Worm (Caenorhabditis elegans) whole organism, L4 larva: ENCODE measurements around the gene Y43F8B.17.

Experiments used
- D1046.2 ChIP-seq: fragments of 200-800 bp; sonication (Bioruptor generic); IDR thresholded peaks from 2 replicates; pipeline ENCODE4 v1.3.6; 2022; ENCODE audit warnings: missing genetic modification characterization, missing compliant biosample characterization
- F10B5.3 ChIP-seq: sonication (generic microtip); optimal IDR thresholded peaks from 2 replicates; lab custom pipeline; 2016; ENCODE audit warnings: mild to moderate bottlenecking, missing genetic modification characterization, missing compliant biosample characterization
- R02D3.7 ChIP-seq: fragments of 150-350 bp; sonication (generic microtip); optimal IDR thresholded peaks from 3 replicates; lab custom pipeline; 2014; ENCODE audit warnings: missing biosample characterization, missing genetic modification characterization
- Y105C5A.15 ChIP-seq: fragments of 200-800 bp; sonication (Bioruptor generic); IDR thresholded peaks from 2 replicates; pipeline ENCODE4 v1.3.6; 2022; ENCODE audit warnings: missing genetic modification characterization, missing compliant biosample characterization
- Y75B8A.6 ChIP-seq: fragments of 200-800 bp; sonication (Bioruptor generic); IDR thresholded peaks from 2 replicates; pipeline ENCODE4 v1.3.6; 2022; ENCODE audit warnings: missing genetic modification reagents, missing genetic modification characterization, missing compliant biosample characterization
- ZK546.5 ChIP-seq, 2 experiments: sonication (generic microtip); optimal IDR thresholded peaks; 2 replicates each; lab custom pipeline; 2017; ENCODE audit warnings: missing biosample characterization in 2 of 2, missing genetic modification characterization in 2 of 2
- ama-1 ChIP-seq: fragments of 150-350 bp; optimal IDR thresholded peaks from 2 replicates; lab custom pipeline; 2014; ENCODE audit warnings: inconsistent platforms, mixed read lengths
- attf-4 ChIP-seq: sonication (generic microtip); optimal IDR thresholded peaks from 3 replicates; lab custom pipeline; 2017; ENCODE audit warnings: missing biosample characterization, missing genetic modification characterization
- ceh-20 ChIP-seq: fragments of 200-800 bp; sonication (Bioruptor generic); IDR thresholded peaks from 2 replicates; pipeline ENCODE4 v1.3.6; 2022; ENCODE audit warnings: missing genetic modification reagents, missing genetic modification characterization, missing compliant biosample characterization
- ceh-32 ChIP-seq: sonication (generic microtip); optimal IDR thresholded peaks from 2 replicates; lab custom pipeline; 2016; ENCODE audit warnings: mild to moderate bottlenecking, missing genetic modification characterization, missing compliant biosample characterization; ENCODE audit not compliant: poor library complexity
- ceh-82 ChIP-seq: sonication (generic microtip); optimal IDR thresholded peaks from 2 replicates; lab custom pipeline; 2017; ENCODE audit warnings: missing biosample characterization, missing genetic modification characterization
- ces-1 ChIP-seq: fragments of 150-350 bp; sonication (generic microtip); optimal IDR thresholded peaks from 4 replicates; lab custom pipeline; 2014; ENCODE audit warnings: missing biosample characterization, missing genetic modification reagents, missing genetic modification characterization
- cey-2 ChIP-seq: sonication (generic microtip); optimal IDR thresholded peaks from 3 replicates; lab custom pipeline; 2017; ENCODE audit warnings: missing genetic modification characterization, mild to moderate bottlenecking, missing compliant biosample characterization, antibody characterized with exemption, borderline replicate concordance; ENCODE audit not compliant: insufficient read depth
- daf-16 ChIP-seq, 3 experiments: sonication (generic microtip); optimal IDR thresholded peaks; 2 replicates each; lab custom pipeline; 2016 to 2017; ENCODE audit warnings: missing genetic modification characterization in 3 of 3, missing genetic modification reagents in 3 of 3, mild to moderate bottlenecking in 2 of 3, missing compliant biosample characterization in 2 of 3, missing biosample characterization in 1 of 3, moderate library complexity in 1 of 3
- daf-19 ChIP-seq: fragments of 200-800 bp; sonication (Bioruptor generic); conservative IDR thresholded peaks from 2 replicates; pipeline ENCODE4 v1.3.6; 2022; ENCODE audit warnings: missing genetic modification characterization, missing compliant biosample characterization
- dmd-6 ChIP-seq: fragments of 200-800 bp; sonication (Bioruptor generic); IDR thresholded peaks from 2 replicates; pipeline ENCODE4 v1.3.6; 2022; ENCODE audit warnings: missing genetic modification reagents, missing genetic modification characterization, missing compliant biosample characterization
- dmd-8 ChIP-seq: fragments of 200-800 bp; sonication (Bioruptor generic); IDR thresholded peaks from 2 replicates; pipeline ENCODE4 v1.3.6; 2022; ENCODE audit warnings: missing genetic modification characterization, missing compliant biosample characterization
- dpl-1 ChIP-seq: fragments of 150-350 bp; optimal IDR thresholded peaks from 2 replicates; lab custom pipeline; 2014; ENCODE audit warnings: missing biosample characterization, missing genetic modification reagents, missing genetic modification characterization
- egl-43 ChIP-seq: fragments of 200-800 bp; sonication (Bioruptor generic); IDR thresholded peaks from 2 replicates; pipeline ENCODE4 v1.3.6; 2022; ENCODE audit warnings: missing genetic modification reagents, missing genetic modification characterization, missing compliant biosample characterization
- fkh-10 ChIP-seq: fragments of 150-350 bp; optimal IDR thresholded peaks from 2 replicates; lab custom pipeline; 2014; ENCODE audit warnings: missing biosample characterization, missing genetic modification reagents, missing genetic modification characterization
- hlh-11 ChIP-seq: fragments of 200-800 bp; sonication (Bioruptor generic); optimal IDR thresholded peaks from 2 replicates; lab custom pipeline; 2018; ENCODE audit warnings: mild to moderate bottlenecking, missing genetic modification characterization, missing compliant biosample characterization
- hlh-30 ChIP-seq: sonication (generic microtip); optimal IDR thresholded peaks from 2 replicates; lab custom pipeline; 2017; ENCODE audit warnings: antibody characterized with exemption, mild to moderate bottlenecking, missing genetic modification characterization, missing compliant biosample characterization; ENCODE audit not compliant: insufficient read depth
- lim-7 ChIP-seq: fragments of 200-800 bp; sonication (Bioruptor generic); IDR thresholded peaks from 2 replicates; pipeline ENCODE4 v1.3.6; 2022; ENCODE audit warnings: missing genetic modification characterization, missing compliant biosample characterization
- lin-29 ChIP-seq: fragments of 200-800 bp; sonication (Bioruptor generic); IDR thresholded peaks from 2 replicates; pipeline ENCODE4 v1.3.6; 2022; ENCODE audit warnings: missing genetic modification reagents, missing genetic modification characterization, missing compliant biosample characterization
- lin-38 ChIP-seq: fragments of 200-800 bp; sonication (Bioruptor generic); IDR thresholded peaks from 2 replicates; pipeline ENCODE4 v1.3.6; 2022; ENCODE audit warnings: missing genetic modification reagents, missing genetic modification characterization, missing compliant biosample characterization
- lin-39 ChIP-seq: fragments of 150-350 bp; optimal IDR thresholded peaks from 2 replicates; lab custom pipeline; 2014; ENCODE audit warnings: missing biosample characterization, missing genetic modification reagents, missing genetic modification characterization
- lsy-2 ChIP-seq, 2 experiments: fragments of 150-350 bp in 1 of 2; sonication (generic microtip) in 1 of 2; optimal IDR thresholded peaks; 2 replicates each; lab custom pipeline; 2014 to 2017; ENCODE audit warnings: missing biosample characterization in 2 of 2, missing genetic modification characterization in 2 of 2
- mes-2 ChIP-seq: sonication (generic microtip); optimal IDR thresholded peaks from 2 replicates; lab custom pipeline; 2016; ENCODE audit warnings: missing genotype, mild to moderate bottlenecking, missing genetic modification characterization, missing compliant biosample characterization; ENCODE audit not compliant: poor library complexity, severe bottlenecking
- mxl-2 ChIP-seq: fragments of 200-800 bp; sonication (Bioruptor generic); conservative IDR thresholded peaks from 2 replicates; pipeline ENCODE4 v1.3.6; 2022; ENCODE audit warnings: missing genetic modification reagents, missing genetic modification characterization, missing compliant biosample characterization
- mxl-3 ChIP-seq: fragments of 200-800 bp; sonication (Bioruptor generic); optimal IDR thresholded peaks from 2 replicates; lab custom pipeline; 2018; ENCODE audit warnings: mild to moderate bottlenecking, missing genetic modification characterization, missing compliant biosample characterization
- nhr-102 ChIP-seq: sonication (generic microtip); optimal IDR thresholded peaks from 2 replicates; lab custom pipeline; 2016; ENCODE audit warnings: mild to moderate bottlenecking, missing genetic modification characterization, moderate library complexity, missing compliant biosample characterization
- nhr-11 ChIP-seq: fragments of 150-350 bp; optimal IDR thresholded peaks from 2 replicates; lab custom pipeline; 2014; ENCODE audit warnings: missing biosample characterization, missing genetic modification characterization
- nhr-111 ChIP-seq: fragments of 200-800 bp; sonication (Bioruptor generic); optimal IDR thresholded peaks from 2 replicates; lab custom pipeline; 2018; ENCODE audit warnings: mild to moderate bottlenecking, missing genetic modification characterization, missing compliant biosample characterization
- nhr-28 ChIP-seq: fragments of 150-350 bp; optimal IDR thresholded peaks from 2 replicates; lab custom pipeline; 2014; ENCODE audit warnings: missing biosample characterization, missing genetic modification characterization
- nhr-6 ChIP-seq: fragments of 150-350 bp; optimal IDR thresholded peaks from 2 replicates; lab custom pipeline; 2014; ENCODE audit warnings: missing biosample characterization, missing genetic modification characterization
- nhr-76 ChIP-seq: fragments of 150-350 bp; optimal IDR thresholded peaks from 2 replicates; lab custom pipeline; 2014; ENCODE audit warnings: missing biosample characterization, missing genetic modification characterization
- rbr-2 ChIP-seq: sonication (generic microtip); optimal IDR thresholded peaks from 2 replicates; lab custom pipeline; 2016; ENCODE audit warnings: missing genotype, missing genetic modification characterization, missing compliant biosample characterization
- saeg-2 ChIP-seq: fragments of 200-800 bp; sonication (Bioruptor generic); IDR thresholded peaks from 2 replicates; pipeline ENCODE4 v1.3.6; 2022; ENCODE audit warnings: missing genetic modification reagents, missing genetic modification characterization, missing compliant biosample characterization
- snpc-1.2 ChIP-seq: fragments of 200-800 bp; sonication (Bioruptor generic); IDR thresholded peaks from 2 replicates; pipeline ENCODE4 v1.3.6; 2022; ENCODE audit warnings: missing genetic modification reagents, missing genetic modification characterization, missing compliant biosample characterization
- spr-1 ChIP-seq: sonication (generic microtip); optimal IDR thresholded peaks from 2 replicates; lab custom pipeline; 2016; ENCODE audit warnings: mild to moderate bottlenecking, missing genetic modification characterization, missing compliant biosample characterization
- tag-97 ChIP-seq: fragments of 200-800 bp; sonication (Bioruptor generic); IDR thresholded peaks from 2 replicates; pipeline ENCODE4 v1.3.6; 2022; ENCODE audit warnings: missing genetic modification characterization, missing compliant biosample characterization
- tra-1 ChIP-seq: fragments of 200-800 bp; sonication (Bioruptor generic); IDR thresholded peaks from 2 replicates; pipeline ENCODE4 v1.3.6; 2022; ENCODE audit warnings: missing genetic modification reagents, missing genetic modification characterization, missing compliant biosample characterization
- unc-130 ChIP-seq: sonication (generic microtip); optimal IDR thresholded peaks from 2 replicates; lab custom pipeline; 2016; ENCODE audit warnings: missing genetic modification reagents, missing genetic modification characterization, missing compliant biosample characterization
- unc-39 ChIP-seq: sonication (generic microtip); optimal IDR thresholded peaks from 2 replicates; lab custom pipeline; 2017; ENCODE audit warnings: missing biosample characterization, missing genetic modification characterization
- zfp-3 ChIP-seq: fragments of 200-800 bp; sonication (Bioruptor generic); conservative IDR thresholded peaks from 2 replicates; pipeline ENCODE4 v1.3.6; 2022; ENCODE audit warnings: missing genetic modification reagents, missing genetic modification characterization, missing compliant biosample characterization
- zip-2 ChIP-seq: fragments of 150-350 bp; optimal IDR thresholded peaks from 2 replicates; lab custom pipeline; 2014; ENCODE audit warnings: missing biosample characterization, missing genetic modification characterization
- ztf-11 ChIP-seq: fragments of 150-350 bp; optimal IDR thresholded peaks from 2 replicates; lab custom pipeline; 2014; ENCODE audit warnings: missing biosample characterization, missing genetic modification characterization

The Y43F8B.17 gene

ce11 chrV:19524569-19524968 lies 40.0 kb downstream of the Y43F8B.17 start (continued):
- no peak for TF ChIP-seq cey-2 (tag; lab: Kevin White, UChicago)
- TF ChIP-seq ztf-11 (tag; lab: Kevin White, UChicago) = no peak
- TF ChIP-seq rbr-2 (tag; lab: Kevin White, UChicago) = no peak
- peak; percentile 6 for TF ChIP-seq mes-2 (tag; lab: Kevin White, UChicago)
- no peak for TF ChIP-seq unc-39
- TF ChIP-seq F10B5.3 (tag; lab: Kevin White, UChicago) = no peak
- no peak for TF ChIP-seq zip-2 (tag; lab: Kevin White, UChicago)
- TF ChIP-seq ces-1 (GFP tag; lab: Kevin White, UChicago) = no peak

ce11 chrV:19526197-19526596 lies 41.7 kb downstream of the Y43F8B.17 start:
- TF ChIP-seq ceh-20 (0 out of 2 replicates have a peak, but pooled peaks have one; percentile 16), egl-43 (GFP tag; lab: Robert Waterston, UW) (no peak), dmd-6 (peak; percentile 33), zfp-3 (GFP tag; lab: Robert Waterston, UW) (no peak), hlh-30 (peak; percentile 6)

ce11 chrV:19527565-19527964 lies 43.0 kb downstream of the Y43F8B.17 start:
- TF ChIP-seq ZK546.5 (tag; optimal IDR thresholded peaks at IDR 0.05; lab: Kevin White, UChicago) (no peak), nhr-28 (peak; percentile 97), mxl-3 (peak; percentile 89), Y75B8A.6 (0 out of 2 replicates have a peak, but pooled peaks have one; percentile 34), nhr-11 (no peak), daf-16 (GFP tag; optimal IDR thresholded peaks at IDR 0.05; lab: Kevin White, UChicago) (peak in 1 of 2 experiments; percentile 59), daf-16 (tag; optimal IDR thresholded peaks at IDR 0.05; lab: Kevin White, UChicago) (peak; percentile 98), ztf-11 (tag; lab: Kevin White, UChicago) (no peak), D1046.2 (GFP tag; lab: Robert Waterston, UW) (no peak), rbr-2 (tag; lab: Kevin White, UChicago) (no peak), dpl-1 (no peak), ama-1 (lab: Kevin White, UChicago) (no peak), ceh-82 (tag; lab: Kevin White, UChicago) (no peak), nhr-102 (tag; lab: Kevin White, UChicago) (peak; percentile 79), tra-1 (GFP tag; lab: Robert Waterston, UW) (peak; percentile 97), fkh-10 (GFP tag; lab: Kevin White, UChicago) (no peak), attf-4 (no peak), F10B5.3 (tag; lab: Kevin White, UChicago) (no peak), ceh-32 (tag; lab: Kevin White, UChicago) (no peak), Y105C5A.15 (GFP tag; lab: Robert Waterston, UW) (no peak), nhr-76 (tag; lab: Kevin White, UChicago) (no peak), saeg-2 (GFP tag; lab: Robert Waterston, UW) (peak; percentile 79), zfp-3 (GFP tag; lab: Robert Waterston, UW) (0 out of 2 replicates have a peak, but pooled peaks have one; percentile 14), nhr-111 (GFP tag; lab: Kevin White, UChicago) (no peak), lsy-2 (tag; optimal IDR thresholded peaks at IDR 0.05; lab: Kevin White, UChicago) (peak in 1 of 2 experiments; percentile 64), ces-1 (GFP tag; lab: Kevin White, UChicago) (no peak), spr-1 (tag; lab: Kevin White, UChicago) (no peak), unc-130 (GFP tag; lab: Kevin White, UChicago) (no peak), lin-29 (GFP tag; lab: Robert Waterston, UW) (no peak), mxl-2 (GFP tag; lab: Robert Waterston, UW) (peak; percentile 89), tag-97 (GFP tag; lab: Robert Waterston, UW) (no peak), lim-7 (GFP tag; lab: Robert Waterston, UW) (no peak), hlh-11 (tag; lab: Kevin White, UChicago) (peak; percentile 98), lin-39 (tag; lab: Kevin White, UChicago) (no peak), snpc-1.2 (GFP tag; lab: Robert Waterston, UW) (no peak), lin-38 (GFP tag; lab: Robert Waterston, UW) (0 out of 2 replicates have a peak, but pooled peaks have one; percentile 12), dmd-8 (no peak), nhr-6 (peak; percentile 11), R02D3.7 (tag; lab: Kevin White, UChicago) (no peak), daf-19 (GFP tag; lab: Robert Waterston, UW) (no peak)
